Worm (Caenorhabditis elegans): ENCODE results near the gene C07A9.13.

DNA sequence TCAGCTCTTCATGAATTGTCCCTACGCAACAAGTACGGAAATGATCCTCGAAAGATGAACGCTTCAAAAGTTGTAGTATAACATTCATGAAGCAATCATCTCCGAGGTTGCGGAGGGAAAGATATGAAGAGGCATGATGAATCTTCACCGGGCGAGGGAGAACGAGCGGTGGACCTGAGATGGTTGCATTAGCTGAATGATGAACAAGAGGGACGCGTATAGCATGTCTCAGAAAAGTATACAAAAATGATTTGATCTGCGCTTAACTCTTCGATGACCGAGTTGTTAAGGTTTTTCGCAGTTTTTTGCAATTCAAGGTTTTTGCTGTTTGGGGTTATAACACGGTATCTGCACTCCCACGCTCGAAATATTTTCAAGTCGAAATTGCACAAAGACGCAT, 4.9 kb upstream of the C07A9.13 start, which contains the start of gene C07A9.10:
- TF ChIP-seq klf-2 (GFP tag; conservative IDR thresholded peaks at IDR 0.05): no peak
- TF ChIP-seq ref-1 (GFP tag; conservative IDR thresholded peaks at IDR 0.05): no peak
- TF ChIP-seq T22C8.4 (GFP tag; IDR thresholded peaks at IDR 0.05): no peak
